Worm (Caenorhabditis elegans): Measurements from ENCODE around the gene F45D11.7.

DNA sequence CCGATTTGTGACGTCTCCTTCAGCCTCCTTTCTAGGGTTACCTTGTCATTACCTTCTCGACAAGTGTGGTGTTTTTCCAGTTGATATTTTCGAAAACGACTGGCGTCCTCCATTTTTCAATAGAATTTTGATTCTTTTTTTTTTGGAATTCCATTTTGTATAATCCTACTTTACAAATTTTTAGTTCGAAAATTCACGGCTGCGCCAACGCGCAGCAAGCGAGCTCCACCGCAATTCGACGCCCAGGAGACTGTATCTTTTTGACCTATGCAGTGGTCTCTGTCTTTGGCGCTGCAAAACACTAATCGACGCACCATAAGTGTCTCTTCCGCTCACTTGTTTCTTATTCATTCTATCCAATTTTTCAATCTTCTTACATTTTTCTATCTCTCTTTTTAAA, 3.0 kb upstream of the F45D11.7 start, which contains the start of gene fbxc-42:
- no peak for TF ChIP-seq pha-4 (tag; optimal IDR thresholded peaks at IDR 0.05)
- TF ChIP-seq ZK546.5 (tag; optimal IDR thresholded peaks at IDR 0.05) = no peak
- no peak for TF ChIP-seq nfya-1 (tag; optimal IDR thresholded peaks at IDR 0.05; ENCODE audit: insufficient read depth)
- no peak for TF ChIP-seq unc-39 (tag; optimal IDR thresholded peaks at IDR 0.05)
- no peak for TF ChIP-seq aly-2 (tag; optimal IDR thresholded peaks at IDR 0.05)

All from whole organism, L3 larva.